Worm (Caenorhabditis elegans) whole organism, L4 larva: ENCODE measurements around the gene ZK180.5.

Experiments used
- Y48G9A.11 ChIP-seq: fragments of 200-800 bp; sonication (Bioruptor generic); IDR thresholded peaks from 2 replicates; pipeline ENCODE4 v1.3.6; 2022; ENCODE audit warnings: missing genetic modification reagents, missing genetic modification characterization, missing compliant biosample characterization
- aly-2 ChIP-seq: sonication (generic microtip); optimal IDR thresholded peaks from 2 replicates; lab custom pipeline; 2018; ENCODE audit warnings: missing biosample characterization, missing genetic modification characterization
- ceh-20 ChIP-seq: fragments of 200-800 bp; sonication (Bioruptor generic); IDR thresholded peaks from 2 replicates; pipeline ENCODE4 v1.3.6; 2022; ENCODE audit warnings: missing genetic modification reagents, missing genetic modification characterization, missing compliant biosample characterization
- ceh-28 ChIP-seq: fragments of 150-350 bp; optimal IDR thresholded peaks from 2 replicates; lab custom pipeline; 2014; ENCODE audit warnings: missing biosample characterization, missing genetic modification reagents, missing genetic modification characterization
- ceh-62 ChIP-seq: sonication (generic microtip); optimal IDR thresholded peaks from 2 replicates; lab custom pipeline; 2017; ENCODE audit warnings: missing biosample characterization, missing genetic modification characterization
- ceh-82 ChIP-seq: sonication (generic microtip); optimal IDR thresholded peaks from 2 replicates; lab custom pipeline; 2017; ENCODE audit warnings: missing biosample characterization, missing genetic modification characterization
- daf-12 ChIP-seq: fragments of 150-350 bp; optimal IDR thresholded peaks from 2 replicates; lab custom pipeline; 2014; ENCODE audit warnings: missing biosample characterization, missing genetic modification reagents, missing genetic modification characterization
- daf-16 ChIP-seq, 3 experiments: sonication (generic microtip); optimal IDR thresholded peaks; 2 replicates each; lab custom pipeline; 2016 to 2017; ENCODE audit warnings: missing genetic modification characterization in 3 of 3, missing genetic modification reagents in 3 of 3, mild to moderate bottlenecking in 2 of 3, missing compliant biosample characterization in 2 of 3, missing biosample characterization in 1 of 3, moderate library complexity in 1 of 3
- daf-19 ChIP-seq: fragments of 200-800 bp; sonication (Bioruptor generic); conservative IDR thresholded peaks from 2 replicates; pipeline ENCODE4 v1.3.6; 2022; ENCODE audit warnings: missing genetic modification characterization, missing compliant biosample characterization
- dmd-8 ChIP-seq: fragments of 200-800 bp; sonication (Bioruptor generic); IDR thresholded peaks from 2 replicates; pipeline ENCODE4 v1.3.6; 2022; ENCODE audit warnings: missing genetic modification characterization, missing compliant biosample characterization
- dmd-9 ChIP-seq: fragments of 200-800 bp; sonication (Bioruptor generic); IDR thresholded peaks from 2 replicates; pipeline ENCODE4 v1.3.6; 2022; ENCODE audit warnings: missing genetic modification reagents, missing genetic modification characterization, missing compliant biosample characterization
- duxl-1 ChIP-seq: sonication (generic microtip); optimal IDR thresholded peaks from 2 replicates; lab custom pipeline; 2016; ENCODE audit warnings: mild to moderate bottlenecking, missing genetic modification characterization, moderate library complexity, missing compliant biosample characterization; ENCODE audit not compliant: poor library complexity
- dve-1 ChIP-seq: sonication (generic microtip); optimal IDR thresholded peaks from 2 replicates; lab custom pipeline; 2017; ENCODE audit warnings: antibody characterized with exemption, mild to moderate bottlenecking, missing genetic modification characterization, missing compliant biosample characterization; ENCODE audit not compliant: insufficient read depth
- egl-43 ChIP-seq: fragments of 200-800 bp; sonication (Bioruptor generic); IDR thresholded peaks from 2 replicates; pipeline ENCODE4 v1.3.6; 2022; ENCODE audit warnings: missing genetic modification reagents, missing genetic modification characterization, missing compliant biosample characterization
- fos-1 ChIP-seq: fragments of 150-350 bp; optimal IDR thresholded peaks from 2 replicates; lab custom pipeline; 2014; ENCODE audit warnings: missing biosample characterization, missing genetic modification characterization
- hlh-11 ChIP-seq: fragments of 200-800 bp; sonication (Bioruptor generic); optimal IDR thresholded peaks from 2 replicates; lab custom pipeline; 2018; ENCODE audit warnings: mild to moderate bottlenecking, missing genetic modification characterization, missing compliant biosample characterization
- lim-7 ChIP-seq: fragments of 200-800 bp; sonication (Bioruptor generic); IDR thresholded peaks from 2 replicates; pipeline ENCODE4 v1.3.6; 2022; ENCODE audit warnings: missing genetic modification characterization, missing compliant biosample characterization
- lin-13 ChIP-seq: fragments of 150-350 bp; optimal IDR thresholded peaks from 2 replicates; lab custom pipeline; 2014; ENCODE audit warnings: missing biosample characterization, missing genetic modification reagents, missing genetic modification characterization
- lin-29 ChIP-seq: fragments of 200-800 bp; sonication (Bioruptor generic); IDR thresholded peaks from 2 replicates; pipeline ENCODE4 v1.3.6; 2022; ENCODE audit warnings: missing genetic modification reagents, missing genetic modification characterization, missing compliant biosample characterization
- lin-38 ChIP-seq: fragments of 200-800 bp; sonication (Bioruptor generic); IDR thresholded peaks from 2 replicates; pipeline ENCODE4 v1.3.6; 2022; ENCODE audit warnings: missing genetic modification reagents, missing genetic modification characterization, missing compliant biosample characterization
- lin-39 ChIP-seq: fragments of 150-350 bp; optimal IDR thresholded peaks from 2 replicates; lab custom pipeline; 2014; ENCODE audit warnings: missing biosample characterization, missing genetic modification reagents, missing genetic modification characterization
- lir-3 ChIP-seq: sonication (generic microtip); optimal IDR thresholded peaks from 2 replicates; lab custom pipeline; 2016; ENCODE audit warnings: mild to moderate bottlenecking, missing genetic modification characterization, missing compliant biosample characterization
- lsy-2 ChIP-seq, 2 experiments: fragments of 150-350 bp in 1 of 2; sonication (generic microtip) in 1 of 2; optimal IDR thresholded peaks; 2 replicates each; lab custom pipeline; 2014 to 2017; ENCODE audit warnings: missing biosample characterization in 2 of 2, missing genetic modification characterization in 2 of 2
- madf-5 ChIP-seq, 2 experiments: fragments of 200-800 bp; sonication (Bioruptor generic); IDR thresholded peaks; 2 replicates each; pipeline ENCODE4 v1.3.6; 2022; ENCODE audit warnings: missing compliant biosample characterization in 2 of 2, missing genetic modification characterization in 2 of 2
- mdt-29 ChIP-seq: fragments of 200-800 bp; sonication (Bioruptor generic); IDR thresholded peaks from 2 replicates; pipeline ENCODE4 v1.3.6; 2022; ENCODE audit warnings: missing genetic modification reagents, missing genetic modification characterization, missing compliant biosample characterization
- mep-1 ChIP-seq: fragments of 150-350 bp; sonication (generic microtip); optimal IDR thresholded peaks from 3 replicates; lab custom pipeline; 2014; ENCODE audit warnings: missing biosample characterization, missing genetic modification characterization
- mes-2 ChIP-seq: sonication (generic microtip); optimal IDR thresholded peaks from 2 replicates; lab custom pipeline; 2016; ENCODE audit warnings: missing genotype, mild to moderate bottlenecking, missing genetic modification characterization, missing compliant biosample characterization; ENCODE audit not compliant: poor library complexity, severe bottlenecking
- mxl-2 ChIP-seq: fragments of 200-800 bp; sonication (Bioruptor generic); conservative IDR thresholded peaks from 2 replicates; pipeline ENCODE4 v1.3.6; 2022; ENCODE audit warnings: missing genetic modification reagents, missing genetic modification characterization, missing compliant biosample characterization
- nhr-10 ChIP-seq: fragments of 150-350 bp; optimal IDR thresholded peaks from 2 replicates; lab custom pipeline; 2014; ENCODE audit warnings: missing biosample characterization, missing genetic modification characterization
- nhr-102 ChIP-seq: sonication (generic microtip); optimal IDR thresholded peaks from 2 replicates; lab custom pipeline; 2016; ENCODE audit warnings: mild to moderate bottlenecking, missing genetic modification characterization, moderate library complexity, missing compliant biosample characterization
- nhr-11 ChIP-seq: fragments of 150-350 bp; optimal IDR thresholded peaks from 2 replicates; lab custom pipeline; 2014; ENCODE audit warnings: missing biosample characterization, missing genetic modification characterization
- nhr-111 ChIP-seq: fragments of 200-800 bp; sonication (Bioruptor generic); optimal IDR thresholded peaks from 2 replicates; lab custom pipeline; 2018; ENCODE audit warnings: mild to moderate bottlenecking, missing genetic modification characterization, missing compliant biosample characterization
- nhr-237 ChIP-seq: sonication (generic microtip); optimal IDR thresholded peaks from 2 replicates; lab custom pipeline; 2017; ENCODE audit warnings: missing biosample characterization, missing genetic modification characterization
- nhr-25 ChIP-seq: sonication (generic microtip); optimal IDR thresholded peaks from 2 replicates; lab custom pipeline; 2017; ENCODE audit warnings: missing genetic modification characterization, mild to moderate bottlenecking, missing compliant biosample characterization, antibody characterized with exemption, moderate library complexity, borderline replicate concordance; ENCODE audit not compliant: insufficient read depth
- nhr-41 ChIP-seq: fragments of 200-800 bp; sonication (Bioruptor generic); IDR thresholded peaks from 2 replicates; pipeline ENCODE4 v1.3.6; 2022; ENCODE audit warnings: missing genetic modification reagents, missing genetic modification characterization, missing compliant biosample characterization
- nhr-48 ChIP-seq: sonication (generic microtip); optimal IDR thresholded peaks from 2 replicates; lab custom pipeline; 2016; ENCODE audit warnings: mild to moderate bottlenecking, missing genetic modification characterization, missing compliant biosample characterization
- nhr-6 ChIP-seq: fragments of 150-350 bp; optimal IDR thresholded peaks from 2 replicates; lab custom pipeline; 2014; ENCODE audit warnings: missing biosample characterization, missing genetic modification characterization
- nhr-77 ChIP-seq: fragments of 150-350 bp; optimal IDR thresholded peaks from 2 replicates; lab custom pipeline; 2014; ENCODE audit warnings: missing biosample characterization, missing genetic modification characterization
- rbr-2 ChIP-seq: sonication (generic microtip); optimal IDR thresholded peaks from 2 replicates; lab custom pipeline; 2016; ENCODE audit warnings: missing genotype, missing genetic modification characterization, missing compliant biosample characterization
- saeg-2 ChIP-seq: fragments of 200-800 bp; sonication (Bioruptor generic); IDR thresholded peaks from 2 replicates; pipeline ENCODE4 v1.3.6; 2022; ENCODE audit warnings: missing genetic modification reagents, missing genetic modification characterization, missing compliant biosample characterization
- skn-1 ChIP-seq: fragments of 150-350 bp; optimal IDR thresholded peaks from 2 replicates; lab custom pipeline; 2014; ENCODE audit warnings: missing biosample characterization, missing genetic modification characterization
- snpc-4 ChIP-seq: fragments of 150-350 bp; optimal IDR thresholded peaks from 2 replicates; lab custom pipeline; 2014; ENCODE audit warnings: missing biosample characterization, missing genetic modification characterization
- spr-1 ChIP-seq: sonication (generic microtip); optimal IDR thresholded peaks from 2 replicates; lab custom pipeline; 2016; ENCODE audit warnings: mild to moderate bottlenecking, missing genetic modification characterization, missing compliant biosample characterization
- tra-1 ChIP-seq: fragments of 200-800 bp; sonication (Bioruptor generic); IDR thresholded peaks from 2 replicates; pipeline ENCODE4 v1.3.6; 2022; ENCODE audit warnings: missing genetic modification reagents, missing genetic modification characterization, missing compliant biosample characterization
- vab-7 ChIP-seq: fragments of 200-800 bp; sonication (Bioruptor generic); IDR thresholded peaks from 2 replicates; pipeline ENCODE4 v1.3.6; 2022; ENCODE audit warnings: missing genetic modification reagents, missing genetic modification characterization, missing compliant biosample characterization
- zag-1 ChIP-seq: fragments of 150-350 bp; optimal IDR thresholded peaks from 2 replicates; lab custom pipeline; 2014; ENCODE audit warnings: missing biosample characterization, missing genetic modification characterization
- zfp-3 ChIP-seq: fragments of 200-800 bp; sonication (Bioruptor generic); conservative IDR thresholded peaks from 2 replicates; pipeline ENCODE4 v1.3.6; 2022; ENCODE audit warnings: missing genetic modification reagents, missing genetic modification characterization, missing compliant biosample characterization
- zip-11 ChIP-seq: fragments of 200-800 bp; sonication (Bioruptor generic); IDR thresholded peaks from 2 replicates; pipeline ENCODE4 v1.3.6; 2022; ENCODE audit warnings: missing genetic modification characterization, missing compliant biosample characterization
- ztf-11 ChIP-seq: fragments of 150-350 bp; optimal IDR thresholded peaks from 2 replicates; lab custom pipeline; 2014; ENCODE audit warnings: missing biosample characterization, missing genetic modification characterization
- ztf-7 ChIP-seq: fragments of 150-350 bp; optimal IDR thresholded peaks from 2 replicates; lab custom pipeline; 2014; ENCODE audit warnings: missing biosample characterization, missing genetic modification characterization

Gene ZK180.5

DNA sequence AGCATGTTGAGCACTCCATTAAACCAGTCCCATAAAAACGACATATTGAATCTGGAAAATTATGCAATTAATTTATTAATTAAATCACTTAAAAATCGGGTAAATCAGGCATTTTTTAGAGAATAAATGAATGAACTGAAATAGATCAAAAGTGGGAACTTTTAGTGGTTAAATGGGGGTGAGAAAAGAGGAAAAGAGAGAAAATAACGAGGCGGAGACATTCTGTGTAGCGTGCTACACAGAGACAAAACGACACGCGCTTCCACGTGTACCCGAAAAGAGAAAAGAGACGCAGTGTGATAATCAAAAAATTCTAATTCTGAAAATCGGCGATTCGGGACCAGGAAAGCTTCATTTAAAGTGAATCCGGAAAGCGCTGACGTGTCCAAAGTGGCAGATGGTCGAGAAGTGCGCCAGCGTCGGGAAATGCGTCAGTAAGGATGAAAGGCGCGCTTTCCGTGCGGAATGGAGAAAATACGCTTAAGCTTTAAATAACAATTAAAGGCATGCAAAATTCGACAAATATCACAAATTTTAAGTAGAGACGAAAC, 3.6 kb downstream of the ZK180.5 start, which contains the start of gene sar-1 (continued):
- peak; percentile 61 to 91 for TF ChIP-seq lsy-2 (tag; optimal IDR thresholded peaks at IDR 0.05; lab: Kevin White, UChicago)
- peak; percentile 82 for TF ChIP-seq rbr-2 (tag; lab: Kevin White, UChicago)
- no peak for TF ChIP-seq dve-1 (tag; lab: Kevin White, UChicago)
- TF ChIP-seq ceh-82: no peak
- TF ChIP-seq snpc-4: no peak
- peak; percentile 47; the same call in 1 of the 2 replicates for TF ChIP-seq ceh-20 (GFP tag; lab: Robert Waterston, UW)
- TF ChIP-seq nhr-6 (tag; lab: Kevin White, UChicago): peak; percentile 38
- TF ChIP-seq zag-1 (tag; lab: Kevin White, UChicago): no peak
- peak in 1 of 2 experiments; percentile 49 for TF ChIP-seq daf-16 (GFP tag; optimal IDR thresholded peaks at IDR 0.05; lab: Kevin White, UChicago)
- TF ChIP-seq daf-16 (tag; optimal IDR thresholded peaks at IDR 0.05; lab: Kevin White, UChicago): no peak
- TF ChIP-seq spr-1 (tag; lab: Kevin White, UChicago): peak; percentile 77
- peak; percentile 50; the same call in 1 of the 2 replicates for TF ChIP-seq mdt-29
- peak; percentile 85 for TF ChIP-seq hlh-11 (tag; lab: Kevin White, UChicago)
- TF ChIP-seq lin-38: peak; percentile 83
- TF ChIP-seq nhr-111 (GFP tag; lab: Kevin White, UChicago): no peak
- TF ChIP-seq egl-43 (GFP tag; lab: Robert Waterston, UW): peak; percentile 78
- peak; percentile 83 for TF ChIP-seq lin-13 (GFP tag; lab: Kevin White, UChicago)
- TF ChIP-seq madf-5 (GFP tag; IDR thresholded peaks at IDR 0.05; lab: Robert Waterston, UW): no peak
- no peak for TF ChIP-seq skn-1
- TF ChIP-seq daf-19 (GFP tag; lab: Robert Waterston, UW): no peak
- TF ChIP-seq tra-1 (GFP tag; lab: Robert Waterston, UW): 0 out of 2 replicates have a peak, but pooled peaks have one; percentile 63
- no peak for TF ChIP-seq lim-7 (GFP tag; lab: Robert Waterston, UW)
- TF ChIP-seq nhr-237 (tag; lab: Kevin White, UChicago): no peak
- TF ChIP-seq nhr-11 (tag; lab: Kevin White, UChicago): peak; percentile 89
- no peak for TF ChIP-seq dmd-9 (GFP tag; lab: Robert Waterston, UW)
- TF ChIP-seq ztf-11 (tag; lab: Kevin White, UChicago): no peak
- TF ChIP-seq nhr-48 (tag; lab: Kevin White, UChicago): peak; percentile 76
- no peak for TF ChIP-seq lin-39
- no peak for TF ChIP-seq dmd-8 (GFP tag; lab: Robert Waterston, UW)
- no peak for TF ChIP-seq nhr-41 (GFP tag; lab: Robert Waterston, UW)
- no peak for TF ChIP-seq nhr-25 (tag; lab: Kevin White, UChicago)
- no peak for TF ChIP-seq Y48G9A.11 (GFP tag; lab: Robert Waterston, UW)
- TF ChIP-seq nhr-10 (tag; lab: Kevin White, UChicago): no peak
- TF ChIP-seq aly-2: no peak
- TF ChIP-seq daf-12 (tag; lab: Kevin White, UChicago): no peak
- no peak for TF ChIP-seq mxl-2
- no peak for TF ChIP-seq lin-29 (GFP tag; lab: Robert Waterston, UW)
- no peak for TF ChIP-seq vab-7 (GFP tag; lab: Robert Waterston, UW)
- TF ChIP-seq ceh-62: no peak
- TF ChIP-seq fos-1 (tag; lab: Kevin White, UChicago): no peak
- TF ChIP-seq lir-3 (tag; lab: Kevin White, UChicago): no peak
- TF ChIP-seq ceh-28 (tag; lab: Kevin White, UChicago): no peak
- TF ChIP-seq nhr-102: peak; percentile 85
- TF ChIP-seq zfp-3 (GFP tag; lab: Robert Waterston, UW): peak; percentile 68; the same call in 1 of the 2 replicates
- no peak for TF ChIP-seq zip-11
- peak; percentile 83 for TF ChIP-seq mep-1 (tag; lab: Kevin White, UChicago)
- peak; percentile 75 for TF ChIP-seq nhr-77
- peak; percentile 66 for TF ChIP-seq ztf-7 (tag; lab: Kevin White, UChicago)
- peak; percentile 71 for TF ChIP-seq duxl-1 (tag; lab: Kevin White, UChicago)
- 0 out of 2 replicates have a peak, but pooled peaks have one; percentile 12 for TF ChIP-seq saeg-2
- peak; percentile 75 for TF ChIP-seq mes-2 (tag; lab: Kevin White, UChicago)
